Fruit fly (Drosophila melanogaster) whole organism, embryonic: Measurements from ENCODE around the gene melt.

Source experiments
- Abd-B ChIP-seq: fragments of 200-800 bp; sonication (Bioruptor generic); optimal IDR thresholded peaks from 2 replicates; lab custom pipeline; 2018; ENCODE audit warnings: missing biosample characterization, mild to moderate bottlenecking, missing genetic modification characterization, moderate library complexity
- BEAF-32 ChIP-seq: fragments of 200-800 bp; sonication (Bioruptor generic); optimal IDR thresholded peaks from 3 replicates; lab custom pipeline; 2017; ENCODE audit warnings: missing biosample characterization, missing genetic modification characterization, mild to moderate bottlenecking, moderate library complexity, missing genetic modification reagents
- CG11504 ChIP-seq: fragments of 200-800 bp; sonication (Bioruptor generic); optimal IDR thresholded peaks from 3 replicates; lab custom pipeline; 2019; ENCODE audit warnings: missing biosample characterization, mild to moderate bottlenecking, missing genetic modification characterization, moderate library complexity
- CG1602 ChIP-seq: fragments of 200-800 bp; sonication (Bioruptor generic); optimal IDR thresholded peaks from 3 replicates; lab custom pipeline; 2016; ENCODE audit warnings: missing biosample characterization, missing genetic modification characterization
- CG2202 ChIP-seq: fragments of 200-800 bp; sonication (Bioruptor generic); optimal IDR thresholded peaks from 2 replicates; lab custom pipeline; 2018; ENCODE audit warnings: missing biosample characterization, mild to moderate bottlenecking, missing genetic modification characterization
- CG2712 ChIP-seq: fragments of 200-800 bp; optimal IDR thresholded peaks from 3 replicates; lab custom pipeline; 2019; ENCODE audit warnings: missing biosample characterization, mild to moderate bottlenecking, missing genetic modification characterization, moderate library complexity
- CG9876 ChIP-seq: fragments of 200-800 bp; sonication (Bioruptor generic); optimal IDR thresholded peaks from 2 replicates; lab custom pipeline; 2016; ENCODE audit warnings: missing biosample characterization, missing genetic modification characterization
- Drgx ChIP-seq: fragments of 200-800 bp; sonication (Bioruptor generic); IDR thresholded peaks from 2 replicates; pipeline ENCODE4 v1.3.6; 2022; ENCODE audit warnings: missing biosample characterization, missing genetic modification characterization
- Lpt ChIP-seq: fragments of >200 bp; optimal IDR thresholded peaks from 2 replicates; lab custom pipeline; 2018; ENCODE audit warnings: missing biosample characterization, missing genetic modification characterization
- en ChIP-seq: fragments of 200-800 bp; sonication (Bioruptor generic); optimal IDR thresholded peaks from 2 replicates; lab custom pipeline; 2016; ENCODE audit warnings: missing biosample characterization, missing genetic modification characterization
- hth ChIP-seq: fragments of >200 bp; optimal IDR thresholded peaks from 2 replicates; lab custom pipeline; 2017; ENCODE audit warnings: inconsistent platforms
- prd ChIP-seq, 3 experiments: fragments of >200 bp in 2 of 3; fragments of 200-800 bp in 1 of 3; sonication (Bioruptor generic) in 1 of 3; optimal IDR thresholded peaks in 2 of 3; IDR thresholded peaks in 1 of 3; 2 replicates in 2 of 3; 3 replicates in 1 of 3; pipeline versions ENCODE4 v1.3.6 to Lab custom; 2017 to 2022; ENCODE audit warnings: missing biosample characterization in 1 of 3, missing genetic modification characterization in 1 of 3
- sens ChIP-seq: fragments of 200-800 bp; sonication (Bioruptor generic); peaks from one replicate; lab custom pipeline; 2016; ENCODE audit warnings: missing biosample characterization, missing genetic modification characterization

The melt gene

DNA sequence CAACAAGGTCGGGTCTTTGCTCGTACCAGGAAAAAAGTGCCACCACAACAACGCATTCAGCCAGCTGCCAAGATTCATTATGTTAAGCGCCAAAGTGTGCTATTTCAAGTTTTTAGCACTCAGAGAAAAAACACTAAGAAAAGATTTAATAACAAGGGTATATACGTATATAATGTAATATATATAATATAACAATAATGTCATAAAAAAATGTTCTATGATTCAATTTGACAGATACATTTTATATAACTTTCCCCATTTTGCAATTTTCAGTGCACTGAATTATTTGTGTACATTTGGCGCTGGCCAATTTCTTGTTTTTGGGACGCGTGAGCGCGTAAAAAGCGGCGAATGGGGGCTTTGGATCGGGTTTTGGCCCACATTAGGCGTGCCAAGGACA, 56.2 kb downstream of the melt start:
- peak; percentile 36 for TF ChIP-seq Drgx (GFP tag; lab: Robert Waterston, UW)
- TF ChIP-seq CG1602 (GFP tag; lab: Kevin White, UChicago) = no peak

DNA sequence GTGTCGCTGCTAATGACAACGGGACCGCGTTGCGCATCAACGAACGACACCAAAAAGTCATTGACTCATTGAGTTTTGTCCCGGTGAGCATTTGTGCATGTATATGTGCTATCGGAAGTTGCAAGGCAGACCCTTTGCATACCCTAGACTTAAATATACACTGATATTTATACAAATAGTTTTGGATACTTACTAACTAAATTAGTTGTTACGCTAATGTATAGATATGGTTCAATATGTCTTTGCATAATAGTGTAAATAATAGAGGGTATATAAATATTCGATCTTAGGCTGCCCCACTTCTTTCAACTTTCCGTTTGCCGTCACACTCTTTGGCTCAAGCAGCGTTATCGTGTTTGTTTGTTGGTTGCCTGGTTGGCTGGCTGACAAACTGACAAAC, 56.9 kb downstream of the melt start:
- TF ChIP-seq Lpt (GFP tag; lab: Kevin White, UChicago) (no peak), Drgx (GFP tag; lab: Robert Waterston, UW) (peak; percentile 41; the same call in 1 of the 2 replicates), sens (GFP tag; lab: Kevin White, UChicago) (peak; percentile 72), Abd-B (GFP tag; lab: Kevin White, UChicago) (peak; percentile 30), en (GFP tag; lab: Kevin White, UChicago) (no peak), CG2202 (tag; lab: Kevin White, UChicago) (no peak), BEAF-32 (GFP tag; lab: Kevin White, UChicago) (no peak), prd (optimal IDR thresholded peaks at IDR 0.05; lab: Kevin White, UChicago) (no peak), prd (GFP tag; IDR thresholded peaks at IDR 0.05; lab: Robert Waterston, UW) (0 out of 3 replicates have a peak, but pooled peaks have one; percentile 22), CG11504 (tag; lab: Kevin White, UChicago) (peak; percentile 11), CG9876 (GFP tag; lab: Kevin White, UChicago) (no peak), hth (lab: Kevin White, UChicago) (no peak), CG2712 (tag; lab: Kevin White, UChicago) (peak; percentile 4)
